Worm (Caenorhabditis elegans): ENCODE measurements around the gene unc-8.

- no peak for TF ChIP-seq ztf-4 (tag; optimal IDR thresholded peaks at IDR 0.05)
- no peak for TF ChIP-seq nhr-28 (tag; optimal IDR thresholded peaks at IDR 0.05)
- TF ChIP-seq pqm-1 (tag; optimal IDR thresholded peaks at IDR 0.05) = no peak
- no peak for TF ChIP-seq fkh-10 (GFP tag; optimal IDR thresholded peaks at IDR 0.05)
- no peak for TF ChIP-seq ces-1 (GFP tag; optimal IDR thresholded peaks at IDR 0.05)
- peak in 1 of 2 experiments; percentile 15 for TF ChIP-seq egl-27 (tag; optimal IDR thresholded peaks at IDR 0.05)
- no peak for TF ChIP-seq lin-15B (tag; optimal IDR thresholded peaks at IDR 0.05)
- peak; percentile 55 for TF ChIP-seq nhr-77 (tag; optimal IDR thresholded peaks at IDR 0.05)
- peak; percentile 59 for TF ChIP-seq tbx-2 (tag; optimal IDR thresholded peaks at IDR 0.05)
- TF ChIP-seq C16A3.4 (tag; optimal IDR thresholded peaks at IDR 0.05) = no peak
- TF ChIP-seq nhr-85 (tag) = peak; percentile 73
- TF ChIP-seq unc-62 (GFP tag; optimal IDR thresholded peaks at IDR 0.05) = no peak
- TF ChIP-seq grh-1 (GFP tag; IDR thresholded peaks at IDR 0.05) = no peak
- no peak for TF ChIP-seq zip-4 (GFP tag; optimal IDR thresholded peaks at IDR 0.05)
These were observed 38.5 kb downstream of the unc-8 start for ce11 chrIV:7235382-7235917.

Measured in whole organism, L1 larva.